Worm (Caenorhabditis elegans): ENCODE data around the gene tps-2.

The tps-2 gene

ce11 chrII:14645290-14645689 lies 44.6 kb downstream of the tps-2 start:
- TF ChIP-seq snpc-4 (tag; optimal IDR thresholded peaks at IDR 0.05) (peak; percentile 74), C16A3.4 (tag; optimal IDR thresholded peaks at IDR 0.05) (peak; percentile 3), mdl-1 (tag; optimal IDR thresholded peaks at IDR 0.05) (peak in 1 of 2 experiments; percentile 23), aha-1 (tag; optimal IDR thresholded peaks at IDR 0.05) (no peak), nhr-20 (tag; optimal IDR thresholded peaks at IDR 0.05) (peak; percentile 45), fkh-4 (tag; optimal IDR thresholded peaks at IDR 0.05; ENCODE audit: borderline replicate concordance) (peak; percentile 28), fos-1 (tag; optimal IDR thresholded peaks at IDR 0.05) (peak; percentile 5), lin-14 (GFP tag; optimal IDR thresholded peaks at IDR 0.05) (peak; percentile 91), nhr-47 (tag; optimal IDR thresholded peaks at IDR 0.05) (peak; percentile 35), dpl-1 (GFP tag; optimal IDR thresholded peaks at IDR 0.05) (peak; percentile 12 to 21 (median 14)), lin-15B (tag; optimal IDR thresholded peaks at IDR 0.05) (no peak), rnt-1 (tag; optimal IDR thresholded peaks at IDR 0.05) (peak; percentile 58), nhr-71 (tag; optimal IDR thresholded peaks at IDR 0.05) (peak; percentile 72), ceh-8 (GFP tag; optimal IDR thresholded peaks at IDR 0.05) (no peak), lin-35 (GFP tag; optimal IDR thresholded peaks at IDR 0.05) (peak; percentile 24 to 26), efl-1 (optimal IDR thresholded peaks at IDR 0.05) (peak; percentile 57 to 63), efl-1 (GFP tag; optimal IDR thresholded peaks at IDR 0.05 in 1 of 2) (peak in 1 of 2 experiments; percentile 47), ceh-82 (tag; optimal IDR thresholded peaks at IDR 0.05) (peak in 2 of 3 experiments; percentile 16 to 47), C34B4.2 (tag; optimal IDR thresholded peaks at IDR 0.05) (no peak), snu-23 (GFP tag; optimal IDR thresholded peaks at IDR 0.05) (peak; percentile 68), blmp-1 (tag; optimal IDR thresholded peaks at IDR 0.05) (peak; percentile 71), Y116A8C.19 (tag; optimal IDR thresholded peaks at IDR 0.05; ENCODE audit: borderline replicate concordance) (no peak), nhr-84 (tag; optimal IDR thresholded peaks at IDR 0.05) (no peak), swsn-7 (tag; optimal IDR thresholded peaks at IDR 0.05) (peak; percentile 46), tbx-2 (tag; optimal IDR thresholded peaks at IDR 0.05) (peak; percentile 52), elt-3 (tag; optimal IDR thresholded peaks at IDR 0.05) (peak in 1 of 6 experiments; percentile 7), ztf-4 (tag; optimal IDR thresholded peaks at IDR 0.05) (peak; percentile 6), sox-4 (tag; optimal IDR thresholded peaks at IDR 0.05) (no peak), lin-39 (tag; optimal IDR thresholded peaks at IDR 0.05) (peak; percentile 91), lsy-2 (tag; optimal IDR thresholded peaks at IDR 0.05) (peak; percentile 40 to 65), mep-1 (tag; optimal IDR thresholded peaks at IDR 0.05) (peak; percentile 69), nhr-19 (GFP tag; conservative IDR thresholded peaks at IDR 0.05) (peak; percentile 24; the same call in 1 of the 2 replicates), irx-1 (tag; optimal IDR thresholded peaks at IDR 0.05) (peak; percentile 12), nhr-77 (tag; optimal IDR thresholded peaks at IDR 0.05) (peak; percentile 14)

ce11 chrII:14647550-14647949 lies 46.8 kb downstream of the tps-2 start:
- TF ChIP-seq efl-1 (optimal IDR thresholded peaks at IDR 0.05) = no peak
- peak in 1 of 2 experiments; percentile 87 for TF ChIP-seq efl-1 (GFP tag; optimal IDR thresholded peaks at IDR 0.05 in 1 of 2)
- TF ChIP-seq nhr-20 (tag; optimal IDR thresholded peaks at IDR 0.05) = no peak
